Fruit fly (Drosophila melanogaster): ENCODE data around the gene CG1750.
A peak's percentile ranks its signal among the peaks of the same experiment; 100 is the strongest.

dm6 chr3R:31222125-31222889 is 32.4 kb downstream of the CG1750 start:
- TF ChIP-seq Hr78 (GFP tag; optimal IDR thresholded peaks at IDR 0.05) = no peak
- peak; percentile 80 for TF ChIP-seq fru (GFP tag; optimal IDR thresholded peaks at IDR 0.05)
- peak; percentile 83 for TF ChIP-seq h (GFP tag; optimal IDR thresholded peaks at IDR 0.05)
- no peak for TF ChIP-seq Abd-B (GFP tag; optimal IDR thresholded peaks at IDR 0.05)
- no peak for TF ChIP-seq Hr83 (GFP tag; optimal IDR thresholded peaks at IDR 0.05; ENCODE audit: poor library complexity, severe bottlenecking)
- TF ChIP-seq OdsH (GFP tag; optimal IDR thresholded peaks at IDR 0.05) = peak; percentile 61
- TF ChIP-seq Dif (GFP tag; optimal IDR thresholded peaks at IDR 0.05; ENCODE audit: partially characterized antibody) = no peak
- no peak for TF ChIP-seq pan (optimal IDR thresholded peaks at IDR 0.05)
- TF ChIP-seq foxo (GFP tag; optimal IDR thresholded peaks at IDR 0.05) = peak in 1 of 2 experiments; percentile 77
- no peak for TF ChIP-seq sage (GFP tag; optimal IDR thresholded peaks at IDR 0.05)
- TF ChIP-seq psq (GFP tag; optimal IDR thresholded peaks at IDR 0.05) = peak; percentile 49
- peak; percentile 20 for TF ChIP-seq CG9705 (GFP tag; optimal IDR thresholded peaks at IDR 0.05)
- no peak for TF ChIP-seq dsf (GFP tag; optimal IDR thresholded peaks at IDR 0.05; ENCODE audit: borderline replicate concordance)

All from whole organism, wandering third instar larva.